Worm (Caenorhabditis elegans) whole organism, L1 larva: ENCODE measurements around the gene Y43F8C.6.

Source experiments
- blmp-1 ChIP-seq: fragments of 150-350 bp; optimal IDR thresholded peaks from 2 replicates; lab custom pipeline; 2014; ENCODE audit warnings: missing biosample characterization, missing genetic modification characterization
- fos-1 ChIP-seq: fragments of 150-350 bp; optimal IDR thresholded peaks from 2 replicates; lab custom pipeline; 2014; ENCODE audit warnings: missing biosample characterization, missing genetic modification characterization
- hlh-17 ChIP-seq: fragments of 200-800 bp; sonication (Bioruptor generic); optimal IDR thresholded peaks from 2 replicates; lab custom pipeline; 2018; ENCODE audit warnings: missing genetic modification characterization, mild to moderate bottlenecking, missing compliant biosample characterization, moderate library complexity, borderline replicate concordance
- irx-1 ChIP-seq: sonication (generic microtip); optimal IDR thresholded peaks from 2 replicates; lab custom pipeline; 2016; ENCODE audit warnings: missing genetic modification characterization, missing compliant biosample characterization
- jun-1 ChIP-seq: fragments of 150-350 bp; optimal IDR thresholded peaks from 2 replicates; lab custom pipeline; 2014; ENCODE audit warnings: missing biosample characterization, missing genetic modification reagents, missing genetic modification characterization
- lin-39 ChIP-seq: fragments of 150-350 bp; optimal IDR thresholded peaks from 2 replicates; lab custom pipeline; 2014; ENCODE audit warnings: missing biosample characterization, missing genetic modification reagents, missing genetic modification characterization
- nhr-237 ChIP-seq: fragments of 150-350 bp; optimal IDR thresholded peaks from 2 replicates; lab custom pipeline; 2014; ENCODE audit warnings: missing biosample characterization, missing genetic modification characterization
- nhr-76 ChIP-seq: sonication (generic microtip); optimal IDR thresholded peaks from 2 replicates; lab custom pipeline; 2017; ENCODE audit warnings: missing biosample characterization, missing genetic modification characterization
- nhr-84 ChIP-seq: sonication (generic microtip); optimal IDR thresholded peaks from 2 replicates; lab custom pipeline; 2017; ENCODE audit warnings: missing biosample characterization, missing genetic modification characterization
- pag-3 ChIP-seq: sonication (generic microtip); optimal IDR thresholded peaks from 2 replicates; lab custom pipeline; 2017; ENCODE audit warnings: missing genetic modification characterization, mild to moderate bottlenecking, missing compliant biosample characterization, antibody characterized with exemption, borderline replicate concordance; ENCODE audit not compliant: insufficient read depth
- pax-3 ChIP-seq: fragments of 200-800 bp; sonication (Bioruptor generic); optimal IDR thresholded peaks from 2 replicates; lab custom pipeline; 2018; ENCODE audit warnings: mild to moderate bottlenecking, missing genetic modification characterization, moderate library complexity, missing compliant biosample characterization
- snpc-4 ChIP-seq: fragments of 150-350 bp; optimal IDR thresholded peaks from 2 replicates; lab custom pipeline; 2014; ENCODE audit warnings: missing biosample characterization, missing genetic modification characterization

DNA sequence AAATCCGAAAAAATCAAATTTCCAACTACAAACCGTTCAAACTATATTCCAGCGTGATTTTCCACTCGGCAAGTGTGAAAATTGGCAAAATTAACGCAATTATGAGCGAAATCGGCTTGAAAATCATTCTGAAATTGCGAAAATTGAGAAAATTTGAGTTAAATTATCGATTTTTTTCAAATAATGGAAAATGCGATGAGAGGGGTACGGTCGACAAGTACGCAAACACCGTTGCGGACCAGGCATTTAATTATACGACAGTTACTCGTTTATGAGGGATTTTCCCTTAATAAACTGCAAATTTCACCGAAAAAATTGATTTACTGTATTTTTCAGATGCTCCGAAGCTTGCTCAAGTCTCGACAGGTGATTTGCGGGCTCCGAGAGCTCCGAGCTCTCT, 3.2 kb upstream of the Y43F8C.6 start, which contains the start of the genes Y43F8C.7 and mrps-28:
- TF ChIP-seq snpc-4 (tag; lab: Kevin White, UChicago) (peak; percentile 54), fos-1 (tag; lab: Kevin White, UChicago) (no peak), pag-3 (tag; lab: Kevin White, UChicago) (no peak), blmp-1 (tag; lab: Kevin White, UChicago) (peak; percentile 33), hlh-17 (GFP tag; lab: Kevin White, UChicago) (no peak), nhr-237 (tag; lab: Kevin White, UChicago) (no peak), jun-1 (tag; lab: Kevin White, UChicago) (no peak), irx-1 (peak; percentile 3), nhr-76 (no peak), lin-39 (tag; lab: Kevin White, UChicago) (no peak), nhr-84 (tag; lab: Kevin White, UChicago) (no peak), pax-3 (tag; lab: Kevin White, UChicago) (no peak)
